Worm (Caenorhabditis elegans) whole organism, early embryonic: Measurements from ENCODE around the gene C54F6.15.

ENCODE experiments used
- F13C5.2 ChIP-seq: sonication (generic microtip); optimal IDR thresholded peaks from 2 replicates; lab custom pipeline; 2017; ENCODE audit warnings: mild to moderate bottlenecking, missing genetic modification characterization, inconsistent platforms, missing compliant biosample characterization
- ama-1 ChIP-seq: fragments of 150-350 bp; optimal IDR thresholded peaks from 2 replicates; lab custom pipeline; 2014
- ets-7 ChIP-seq: sonication (generic microtip); optimal IDR thresholded peaks from 2 replicates; lab custom pipeline; 2016; ENCODE audit warnings: missing genotype, missing genetic modification characterization, missing compliant biosample characterization
- flt-1 ChIP-seq: fragments of 200-800 bp; sonication (Bioruptor generic); IDR thresholded peaks from 2 replicates; pipeline ENCODE4 v1.3.6; 2022; ENCODE audit warnings: missing genetic modification characterization, missing compliant biosample characterization

- no peak for TF ChIP-seq ama-1 (lab: Kevin White, UChicago)
- TF ChIP-seq ets-7 (tag; lab: Kevin White, UChicago), result no peak
- no peak for TF ChIP-seq flt-1 (GFP tag; lab: Robert Waterston, UW)
- no peak for TF ChIP-seq F13C5.2 (tag; lab: Kevin White, UChicago)
These were observed 43.8 kb downstream of the C54F6.15 start, which contains the start of gene str-190 for ce11 chrV:7478404-7478803.
